Worm (Caenorhabditis elegans): ENCODE results near the gene nspd-4.
"Not testable (repeated sequence)": the region's sequence is repeated elsewhere in the genome, so short reads cannot be mapped to it uniquely, and the experiment has no call there.

DNA sequence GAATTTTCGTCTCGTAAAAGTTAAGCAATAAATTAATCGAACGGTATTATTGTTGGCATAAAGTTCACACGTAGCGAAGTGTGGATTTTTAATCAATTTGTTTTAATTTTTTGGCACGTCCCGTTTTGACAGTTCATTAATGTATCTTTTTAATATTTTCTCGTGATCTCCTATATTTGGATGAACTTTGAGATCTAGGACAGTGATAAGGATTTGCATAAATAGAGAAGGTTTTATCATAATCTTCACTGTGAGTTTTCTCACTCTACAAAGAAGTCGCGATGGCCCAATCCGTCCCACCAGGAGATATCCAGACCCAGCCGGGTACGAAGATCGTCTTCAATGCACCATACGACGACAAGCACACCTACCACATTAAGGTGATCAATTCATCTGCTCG lies 17.3 kb upstream of the nspd-4 start, which contains the start of the genes C33F10.8 and msp-40:
- TF ChIP-seq him-1, W03F9.2, dao-5 (tag; optimal IDR thresholded peaks at IDR 0.05): not testable (repeated sequence)
